Worm (Caenorhabditis elegans) whole organism, L3 larva: Measurements from ENCODE around the gene C35D10.5.

Source experiments
- R02D3.7 ChIP-seq: fragments of 150-350 bp; optimal IDR thresholded peaks from 2 replicates; lab custom pipeline; 2014; ENCODE audit warnings: missing biosample characterization, missing genetic modification characterization
- ZK546.5 ChIP-seq: sonication (generic microtip); optimal IDR thresholded peaks from 2 replicates; lab custom pipeline; 2017; ENCODE audit warnings: missing biosample characterization, missing genetic modification characterization
- aly-2 ChIP-seq: fragments of 150-350 bp; optimal IDR thresholded peaks from 2 replicates; lab custom pipeline; 2014; ENCODE audit warnings: missing biosample characterization, missing genetic modification characterization
- daf-12 ChIP-seq: fragments of 150-350 bp; optimal IDR thresholded peaks from 2 replicates; lab custom pipeline; 2014; ENCODE audit warnings: missing biosample characterization, missing genetic modification reagents, missing genetic modification characterization
- egl-27 ChIP-seq: sonication (generic microtip); optimal IDR thresholded peaks from 4 replicates; lab custom pipeline; 2017; ENCODE audit warnings: missing biosample characterization, missing genetic modification reagents, missing genetic modification characterization
- egl-5 ChIP-seq: fragments of 150-350 bp; optimal IDR thresholded peaks from 2 replicates; lab custom pipeline; 2017; ENCODE audit warnings: missing biosample characterization, missing genetic modification reagents, missing genetic modification characterization, inconsistent platforms
- fkh-2 ChIP-seq: fragments of 150-350 bp; optimal IDR thresholded peaks from 2 replicates; lab custom pipeline; 2014; ENCODE audit warnings: missing biosample characterization, missing genetic modification reagents, missing genetic modification characterization
- nhr-11 ChIP-seq: fragments of 150-350 bp; optimal IDR thresholded peaks from 2 replicates; lab custom pipeline; 2014; ENCODE audit warnings: missing biosample characterization, missing genetic modification characterization
- nhr-12 ChIP-seq: fragments of 150-350 bp; optimal IDR thresholded peaks from 2 replicates; lab custom pipeline; 2014; ENCODE audit warnings: missing biosample characterization, missing genetic modification characterization
- nhr-28 ChIP-seq: fragments of 150-350 bp; optimal IDR thresholded peaks from 2 replicates; lab custom pipeline; 2014; ENCODE audit warnings: missing biosample characterization, missing genetic modification characterization
- tbx-2 ChIP-seq: sonication (generic microtip); optimal IDR thresholded peaks from 2 replicates; lab custom pipeline; 2016; ENCODE audit warnings: mild to moderate bottlenecking, missing genetic modification characterization, missing compliant biosample characterization
- unc-62 ChIP-seq: fragments of 150-350 bp; sonication (generic microtip); optimal IDR thresholded peaks from 4 replicates; lab custom pipeline; 2014; ENCODE audit warnings: missing biosample characterization, missing genetic modification reagents, missing genetic modification characterization
- ztf-4 ChIP-seq: fragments of 150-350 bp; optimal IDR thresholded peaks from 2 replicates; lab custom pipeline; 2014; ENCODE audit warnings: missing biosample characterization, missing genetic modification characterization

- TF ChIP-seq R02D3.7 (tag; lab: Kevin White, UChicago) (no peak), nhr-12 (tag; lab: Kevin White, UChicago) (no peak), aly-2 (tag; lab: Kevin White, UChicago) (no peak), unc-62 (no peak), fkh-2 (tag; lab: Kevin White, UChicago) (no peak), nhr-28 (tag; lab: Kevin White, UChicago) (no peak), ztf-4 (tag; lab: Kevin White, UChicago) (no peak), egl-27 (no peak), ZK546.5 (tag; lab: Kevin White, UChicago) (no peak), nhr-11 (tag; lab: Kevin White, UChicago) (no peak), tbx-2 (tag; lab: Kevin White, UChicago) (no peak), egl-5 (tag; lab: Kevin White, UChicago) (no peak), daf-12 (tag; lab: Kevin White, UChicago) (no peak)
Observed at ce11 chrIII:4826606-4827005, 35.5 kb upstream of the C35D10.5 start, which contains the start of gene F26A1.3.
